Worm (Caenorhabditis elegans): Measurements from ENCODE around the gene C23G10.2.

- TF ChIP-seq him-1 (tag; optimal IDR thresholded peaks at IDR 0.05) = no peak
- TF ChIP-seq dao-5 (tag; optimal IDR thresholded peaks at IDR 0.05) = no peak
Measured at ce11 chrIII:6195718-6196117, 12.1 kb upstream of the C23G10.2 start.
